Fruit fly (Drosophila melanogaster): ENCODE results near the gene Ilp3.

DNA sequence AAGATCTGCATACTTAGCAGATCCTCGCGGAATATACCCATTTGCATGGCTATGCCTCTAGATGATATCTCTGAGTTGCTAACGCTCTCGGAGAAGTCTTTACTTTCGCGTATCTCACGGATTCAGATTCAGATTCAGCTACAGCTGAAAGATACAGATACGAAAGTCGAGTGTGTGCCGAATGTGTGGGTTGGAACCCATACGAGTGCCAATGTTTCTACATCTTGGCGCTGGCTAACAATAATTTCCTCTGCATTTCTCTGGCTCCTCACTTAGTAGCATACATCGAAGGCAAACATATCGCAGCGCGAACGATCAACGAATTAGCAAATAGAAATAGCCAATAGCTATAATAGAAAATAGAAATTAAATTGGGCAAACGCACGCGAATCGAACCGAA, 27.2 kb upstream of the Ilp3 start:
- no peak for TF ChIP-seq CG1620 (GFP tag; optimal IDR thresholded peaks at IDR 0.05)
- TF ChIP-seq toe (GFP tag; optimal IDR thresholded peaks at IDR 0.05) = no peak
- TF ChIP-seq Hr96 (GFP tag; optimal IDR thresholded peaks at IDR 0.05) = no peak
- no peak for TF ChIP-seq tj (GFP tag; optimal IDR thresholded peaks at IDR 0.05)
- TF ChIP-seq ovo (GFP tag; optimal IDR thresholded peaks at IDR 0.05) = no peak
- TF ChIP-seq bab1 (GFP tag; optimal IDR thresholded peaks at IDR 0.05) = no peak
- no peak for TF ChIP-seq CG11617 (GFP tag; optimal IDR thresholded peaks at IDR 0.05)
- no peak for TF ChIP-seq cnc (optimal IDR thresholded peaks at IDR 0.05)
- TF ChIP-seq CG7045 (GFP tag; optimal IDR thresholded peaks at IDR 0.05) = no peak
- no peak for TF ChIP-seq Crg-1 (GFP tag; optimal IDR thresholded peaks at IDR 0.05)
- TF ChIP-seq Mnt (GFP tag; optimal IDR thresholded peaks at IDR 0.05) = no peak
- TF ChIP-seq CG33017 (tag; optimal IDR thresholded peaks at IDR 0.05) = no peak
- no peak for TF ChIP-seq CG7101 (tag; optimal IDR thresholded peaks at IDR 0.05)
- peak; percentile 78 for TF ChIP-seq kay (GFP tag; ENCODE audit: borderline replicate concordance)
